Fruit fly (Drosophila melanogaster) Kc167 (cell line): ENCODE measurements around the gene CG42809.

Source experiments
- Myc ChIP-seq: fragments of >200 bp; optimal IDR thresholded peaks from 2 replicates; lab custom pipeline; 2017; ENCODE audit warnings: missing external identifiers
- Sin3A ChIP-seq: fragments of >200 bp; optimal IDR thresholded peaks from 2 replicates; lab custom pipeline; 2018; ENCODE audit warnings: missing external identifiers
- h ChIP-seq: fragments of >200 bp; optimal IDR thresholded peaks from 3 replicates; lab custom pipeline; 2018; ENCODE audit warnings: missing external identifiers
- insv ChIP-seq: fragments of >200 bp; optimal IDR thresholded peaks from 3 replicates; lab custom pipeline; 2018; ENCODE audit warnings: missing external identifiers
- psq ChIP-seq: fragments of >200 bp; optimal IDR thresholded peaks from 2 replicates; lab custom pipeline; 2017; ENCODE audit warnings: missing external identifiers
- ttk ChIP-seq: sonication (Bioruptor generic); optimal IDR thresholded peaks from 2 replicates; lab custom pipeline; 2017; ENCODE audit warnings: missing external identifiers

Gene CG42809

DNA sequence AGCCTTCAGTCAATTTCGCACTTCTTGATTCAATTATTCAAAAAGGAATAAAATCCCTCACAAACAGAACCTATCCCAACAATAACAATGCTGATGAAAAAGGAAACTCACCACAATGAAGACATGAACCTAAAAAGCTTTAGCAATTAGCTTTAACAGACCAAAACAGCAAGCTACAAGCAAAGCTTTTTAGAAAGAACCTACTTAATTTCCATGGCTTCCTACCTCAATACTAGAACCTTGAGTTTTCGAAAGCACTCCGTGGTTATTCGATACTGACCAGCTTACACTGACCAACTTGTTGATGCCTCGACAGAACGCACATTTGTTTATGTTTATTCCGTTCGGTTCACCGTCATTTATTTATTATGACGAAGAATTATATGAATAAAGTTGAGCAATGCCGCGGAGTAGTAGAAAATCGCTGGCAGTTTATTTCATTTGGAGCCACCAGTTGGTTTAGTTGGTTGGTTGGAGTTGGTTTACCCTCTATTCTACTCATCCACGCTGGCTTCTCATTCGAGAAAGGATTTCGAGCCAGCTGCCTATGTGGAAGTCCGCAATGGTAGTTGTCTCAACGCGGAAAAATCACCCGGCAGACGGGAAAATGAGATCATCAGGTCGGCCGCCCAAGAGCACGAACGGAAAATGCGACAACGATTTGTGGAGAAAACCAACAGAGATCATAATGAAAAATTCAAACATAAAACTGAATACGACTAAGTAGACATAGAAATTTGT, 1.9 kb downstream of the CG42809 start, which contains the start of gene CG42810:
TSS of gene CG42810 (plus strand) at position 691 of the 741 bp plus-strand sequence.
- TF ChIP-seq ttk (lab: Kevin White, UChicago) (no peak), h (lab: Kevin White, UChicago) (no peak), Sin3A (lab: Kevin White, UChicago) (no peak), Myc (lab: Kevin White, UChicago) (no peak), psq (lab: Kevin White, UChicago) (no peak), insv (lab: Kevin White, UChicago) (no peak)

DNA sequence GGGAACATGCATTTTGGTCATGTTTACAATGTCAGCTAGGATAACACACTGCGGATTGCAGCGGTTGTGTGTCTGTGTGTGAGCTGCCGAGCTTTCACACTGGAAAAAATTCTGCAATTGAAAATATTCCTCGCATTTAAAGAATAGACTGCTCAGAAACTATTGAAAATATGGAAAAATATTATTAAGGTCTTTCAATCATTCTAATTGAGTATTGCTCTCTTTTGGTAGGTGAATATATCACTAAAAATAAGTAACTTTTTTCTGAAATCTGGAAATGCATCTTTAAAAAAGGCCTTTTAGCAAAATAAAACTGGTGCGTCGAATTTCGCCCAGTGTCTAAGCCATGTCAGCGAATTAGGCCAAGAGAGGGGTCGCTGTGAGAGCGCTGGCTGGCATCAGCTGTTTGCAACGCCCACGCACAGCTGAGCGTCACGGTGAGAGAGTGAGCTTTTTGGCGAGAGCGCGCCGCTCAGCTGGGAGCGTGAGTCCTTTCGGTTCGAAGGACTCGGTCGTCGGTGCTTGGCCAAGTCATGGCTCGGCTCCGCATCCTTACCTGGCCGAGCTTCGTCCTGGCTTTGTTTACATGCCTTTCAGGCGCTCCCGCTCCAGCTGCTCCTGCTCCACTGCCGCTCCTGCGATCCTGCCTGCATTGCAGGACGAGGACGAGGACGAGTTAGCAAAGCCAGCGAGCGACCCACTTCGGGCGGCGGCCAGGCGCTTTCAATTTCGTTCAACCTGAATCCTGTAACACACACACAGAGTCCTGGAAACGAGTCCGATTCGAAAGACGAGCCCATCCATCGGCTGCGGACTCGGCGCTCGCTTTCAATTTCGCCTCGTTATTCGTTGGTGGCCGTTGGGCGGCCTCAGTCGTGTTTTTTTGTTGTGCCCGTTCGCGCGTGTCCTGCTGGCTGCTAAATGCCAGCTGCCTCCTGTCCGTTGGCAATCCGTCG, 3.9 kb downstream of the CG42809 start, which contains the start of gene CG46308:
TSS of gene CG46308 (plus strand) at position 864 of the 956 bp plus-strand sequence.
- no peak for TF ChIP-seq insv (lab: Kevin White, UChicago)
- TF ChIP-seq psq (lab: Kevin White, UChicago) = no peak
- no peak for TF ChIP-seq ttk (lab: Kevin White, UChicago)
- no peak for TF ChIP-seq Myc (lab: Kevin White, UChicago)
- TF ChIP-seq Sin3A (lab: Kevin White, UChicago) = no peak
- TF ChIP-seq h (lab: Kevin White, UChicago) = no peak

DNA sequence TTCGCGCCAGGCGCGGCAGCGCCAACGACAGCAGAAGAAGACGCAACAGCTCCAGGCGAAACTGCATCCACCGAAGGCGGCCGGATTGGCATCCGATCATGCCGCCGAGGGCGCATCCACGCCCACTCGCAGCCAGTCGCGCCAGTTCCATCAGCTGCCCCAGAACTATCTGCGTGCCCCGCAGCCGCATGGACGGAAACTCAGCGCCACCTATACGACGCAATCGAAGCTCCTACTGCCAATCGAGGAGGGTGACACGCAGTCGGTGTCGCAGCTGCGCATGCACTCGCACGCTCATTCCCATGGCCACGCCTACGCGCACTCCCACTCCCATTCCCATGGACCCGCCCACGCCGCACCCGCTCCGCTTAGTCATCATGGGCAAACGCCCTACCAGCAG, 18.0 kb downstream of the CG42809 start:
- TF ChIP-seq psq (lab: Kevin White, UChicago) = no peak
- no peak for TF ChIP-seq Sin3A (lab: Kevin White, UChicago)
- no peak for TF ChIP-seq Myc (lab: Kevin White, UChicago)
- no peak for TF ChIP-seq ttk (lab: Kevin White, UChicago)
- no peak for TF ChIP-seq h (lab: Kevin White, UChicago)
- no peak for TF ChIP-seq insv (lab: Kevin White, UChicago)

DNA sequence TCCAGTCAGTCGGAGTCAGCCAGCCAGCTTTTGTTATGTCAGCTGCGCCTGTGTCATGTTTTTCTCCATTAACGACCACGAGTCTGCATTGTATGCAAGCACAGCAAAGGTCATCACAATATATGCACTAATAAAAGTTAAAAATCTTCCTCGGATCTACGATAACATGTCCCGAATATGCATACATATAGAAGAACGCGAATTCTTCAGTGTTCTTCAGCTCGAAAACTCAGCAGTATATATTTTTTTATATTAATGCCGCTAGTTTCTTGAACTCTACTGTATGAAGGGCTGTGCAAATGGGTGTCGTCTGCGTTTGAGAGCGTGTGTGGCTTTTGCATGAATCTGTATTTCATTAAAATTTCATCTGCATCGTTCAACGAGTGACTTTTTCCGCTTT, 25.0 kb downstream of the CG42809 start:
- no peak for TF ChIP-seq Sin3A (lab: Kevin White, UChicago)
- TF ChIP-seq psq (lab: Kevin White, UChicago) = no peak
- TF ChIP-seq Myc (lab: Kevin White, UChicago) = no peak
- TF ChIP-seq insv (lab: Kevin White, UChicago) = no peak
- TF ChIP-seq ttk (lab: Kevin White, UChicago) = no peak
- TF ChIP-seq h (lab: Kevin White, UChicago) = no peak

DNA sequence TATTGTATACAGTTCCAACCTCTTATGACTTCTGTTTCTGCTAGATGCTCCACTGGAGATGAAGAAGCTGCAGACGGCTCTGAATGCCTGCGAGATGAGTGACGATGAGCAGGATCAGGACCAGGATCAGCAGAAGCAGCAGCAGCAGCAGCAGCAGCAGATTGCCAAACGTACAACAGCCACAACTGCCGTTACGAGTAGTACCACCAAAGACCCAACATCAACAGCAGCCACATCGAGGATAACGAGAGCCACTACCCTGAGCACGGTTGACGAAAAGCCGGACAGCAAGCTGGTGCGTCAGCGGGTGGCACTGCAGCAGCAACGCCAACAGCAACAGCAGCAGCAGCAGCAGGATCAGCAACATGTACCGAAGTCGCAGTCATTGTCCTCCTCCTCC, 40.6 kb downstream of the CG42809 start:
- TF ChIP-seq insv (lab: Kevin White, UChicago) = no peak

DNA sequence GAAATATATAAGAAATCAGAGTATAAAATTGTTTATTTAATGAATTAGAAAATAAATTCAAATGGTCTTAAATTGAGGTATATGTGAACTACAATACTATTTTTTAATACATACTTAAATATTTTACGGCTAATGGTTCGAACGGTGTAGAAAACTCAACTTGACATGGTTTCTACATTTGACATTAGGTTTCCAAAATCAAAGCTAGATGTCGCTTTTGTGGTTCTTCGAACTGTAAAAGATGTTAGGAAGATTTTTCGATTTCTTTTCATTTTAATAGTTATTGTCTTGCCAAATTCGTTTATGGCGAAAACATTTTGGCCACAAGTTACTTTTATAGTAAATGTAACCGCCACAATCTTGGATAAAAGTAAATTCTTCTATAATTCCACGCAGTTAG, 43.1 kb downstream of the CG42809 start:
- TF ChIP-seq ttk (lab: Kevin White, UChicago) (no peak), Sin3A (lab: Kevin White, UChicago) (no peak), Myc (lab: Kevin White, UChicago) (no peak), insv (lab: Kevin White, UChicago) (no peak), psq (lab: Kevin White, UChicago) (no peak), h (lab: Kevin White, UChicago) (no peak)
